Worm (Caenorhabditis elegans) whole organism, midembryonic: ENCODE data around the gene fbxb-48.

Experiments used
- T22C8.4 ChIP-seq: fragments of 200-800 bp; sonication (Bioruptor generic); IDR thresholded peaks from 2 replicates; pipeline ENCODE4 v1.3.6; 2022; ENCODE audit warnings: missing genetic modification characterization, missing compliant biosample characterization
- cog-1 ChIP-seq: sonication (generic microtip); optimal IDR thresholded peaks from 2 replicates; lab custom pipeline; 2016; ENCODE audit warnings: missing genetic modification characterization, missing compliant biosample characterization
- flt-1 ChIP-seq: fragments of 200-800 bp; sonication (Bioruptor generic); IDR thresholded peaks from 2 replicates; pipeline ENCODE4 v1.3.6; 2022; ENCODE audit warnings: missing genetic modification characterization, missing compliant biosample characterization
- klf-2 ChIP-seq: fragments of 200-800 bp; sonication (Bioruptor generic); conservative IDR thresholded peaks from 2 replicates; pipeline ENCODE4 v1.3.6; 2022; ENCODE audit warnings: missing genetic modification reagents, missing genetic modification characterization, missing compliant biosample characterization
- med-1 ChIP-seq: sonication (generic microtip); optimal IDR thresholded peaks from 2 replicates; lab custom pipeline; 2017; ENCODE audit warnings: missing genetic modification characterization, mild to moderate bottlenecking, missing compliant biosample characterization, antibody characterized with exemption, missing genetic modification reagents; ENCODE audit not compliant: insufficient read depth
- ref-1 ChIP-seq: fragments of 200-800 bp; sonication (Bioruptor generic); conservative IDR thresholded peaks from 2 replicates; pipeline ENCODE4 v1.3.6; 2022; ENCODE audit warnings: missing genetic modification reagents, missing genetic modification characterization, missing compliant biosample characterization
- tab-1 ChIP-seq: fragments of 200-800 bp; sonication (Bioruptor generic); IDR thresholded peaks from 2 replicates; pipeline ENCODE4 v1.3.6; 2022; ENCODE audit warnings: missing genetic modification characterization, missing compliant biosample characterization
- ztf-23 ChIP-seq: fragments of 200-800 bp; sonication (Bioruptor generic); IDR thresholded peaks from 2 replicates; pipeline ENCODE4 v1.3.6; 2022; ENCODE audit warnings: missing genetic modification reagents, missing genetic modification characterization, missing compliant biosample characterization
- ztf-29 ChIP-seq: fragments of 200-800 bp; sonication (Bioruptor generic); IDR thresholded peaks from 2 replicates; pipeline ENCODE4 v1.3.6; 2022; ENCODE audit warnings: missing genetic modification reagents, missing genetic modification characterization, missing compliant biosample characterization

fbxb-48 gene

ce11 chrII:1694530-1694929 is 24.5 kb downstream of the fbxb-48 start, which contains the start of gene fbxc-26:
fbxc-26 (minus strand) TSS chrII:1694630.
- TF ChIP-seq ztf-23 (GFP tag; lab: Robert Waterston, UW) (no peak), ref-1 (no peak), klf-2 (GFP tag; lab: Robert Waterston, UW) (no peak), med-1 (GFP tag; lab: Kevin White, UChicago) (no peak), T22C8.4 (GFP tag; lab: Robert Waterston, UW) (no peak), flt-1 (no peak), ztf-29 (GFP tag; lab: Robert Waterston, UW) (no peak), cog-1 (tag; lab: Kevin White, UChicago) (no peak), tab-1 (GFP tag; lab: Robert Waterston, UW) (no peak)

ce11 chrII:1692827-1693226 is 26.2 kb downstream of the fbxb-48 start, which contains the start of gene fbxc-21:
fbxc-21 (minus strand) TSS chrII:1692927.
- TF ChIP-seq med-1 (GFP tag; lab: Kevin White, UChicago), result no peak
- no peak for TF ChIP-seq T22C8.4 (GFP tag; lab: Robert Waterston, UW)
- TF ChIP-seq cog-1 (tag; lab: Kevin White, UChicago), result no peak
- TF ChIP-seq tab-1 (GFP tag; lab: Robert Waterston, UW), result no peak
- TF ChIP-seq ref-1, result no peak
- no peak for TF ChIP-seq flt-1

ce11 chrII:1691011-1691410 is 28.0 kb downstream of the fbxb-48 start, which contains the start of gene fbxc-22:
fbxc-22 (minus strand) TSS chrII:1691111.
- TF ChIP-seq ref-1 (no peak), ztf-29 (GFP tag; lab: Robert Waterston, UW) (no peak), T22C8.4 (GFP tag; lab: Robert Waterston, UW) (no peak), med-1 (GFP tag; lab: Kevin White, UChicago) (no peak), cog-1 (tag; lab: Kevin White, UChicago) (no peak), tab-1 (GFP tag; lab: Robert Waterston, UW) (no peak), ztf-23 (GFP tag; lab: Robert Waterston, UW) (no peak), flt-1 (no peak), klf-2 (GFP tag; lab: Robert Waterston, UW) (no peak)

ce11 chrII:1688813-1689212 is 30.2 kb downstream of the fbxb-48 start, which contains the start of the genes fbxb-18 and fbxb-19:
fbxb-18 (minus strand) TSS chrII:1688913.
fbxb-19 (minus strand) TSS chrII:1689181.
- TF ChIP-seq ztf-23 (GFP tag; lab: Robert Waterston, UW) (no peak), cog-1 (tag; lab: Kevin White, UChicago) (no peak), klf-2 (GFP tag; lab: Robert Waterston, UW) (no peak), ref-1 (no peak), T22C8.4 (GFP tag; lab: Robert Waterston, UW) (no peak), med-1 (GFP tag; lab: Kevin White, UChicago) (no peak), flt-1 (no peak), ztf-29 (GFP tag; lab: Robert Waterston, UW) (no peak), tab-1 (GFP tag; lab: Robert Waterston, UW) (no peak)

ce11 chrII:1683742-1684141 is 35.3 kb downstream of the fbxb-48 start, which contains the start of gene fbxb-25:
fbxb-25 (plus strand) TSS chrII:1684042.
- TF ChIP-seq tab-1 (GFP tag; lab: Robert Waterston, UW), result no peak
- TF ChIP-seq med-1 (GFP tag; lab: Kevin White, UChicago), result no peak
- no peak for TF ChIP-seq cog-1 (tag; lab: Kevin White, UChicago)
- TF ChIP-seq T22C8.4 (GFP tag; lab: Robert Waterston, UW), result no peak
- no peak for TF ChIP-seq ref-1
- no peak for TF ChIP-seq klf-2 (GFP tag; lab: Robert Waterston, UW)
- TF ChIP-seq flt-1, result no peak
- TF ChIP-seq ztf-23 (GFP tag; lab: Robert Waterston, UW), result no peak
- TF ChIP-seq ztf-29 (GFP tag; lab: Robert Waterston, UW), result no peak

- TF ChIP-seq ref-1, result no peak
- no peak for TF ChIP-seq ztf-29 (GFP tag; lab: Robert Waterston, UW)
- no peak for TF ChIP-seq cog-1 (tag; lab: Kevin White, UChicago)
- no peak for TF ChIP-seq T22C8.4 (GFP tag; lab: Robert Waterston, UW)
- TF ChIP-seq ztf-23 (GFP tag; lab: Robert Waterston, UW), result no peak
- no peak for TF ChIP-seq tab-1 (GFP tag; lab: Robert Waterston, UW)
- no peak for TF ChIP-seq flt-1
- no peak for TF ChIP-seq klf-2 (GFP tag; lab: Robert Waterston, UW)
- TF ChIP-seq med-1 (GFP tag; lab: Kevin White, UChicago), result no peak
Measured at ce11 chrII:1682218-1682617, 36.8 kb downstream of the fbxb-48 start, which contains the start of gene fbxb-26. fbxb-26 (plus strand) TSS chrII:1682518.

- TF ChIP-seq cog-1 (tag; lab: Kevin White, UChicago), result no peak
- TF ChIP-seq ztf-29 (GFP tag; lab: Robert Waterston, UW), result no peak
- TF ChIP-seq T22C8.4 (GFP tag; lab: Robert Waterston, UW), result no peak
- TF ChIP-seq klf-2 (GFP tag; lab: Robert Waterston, UW), result no peak
- no peak for TF ChIP-seq ztf-23 (GFP tag; lab: Robert Waterston, UW)
- TF ChIP-seq flt-1, result no peak
- TF ChIP-seq ref-1, result no peak
- no peak for TF ChIP-seq tab-1 (GFP tag; lab: Robert Waterston, UW)
- no peak for TF ChIP-seq med-1 (GFP tag; lab: Kevin White, UChicago)
Measured at ce11 chrII:1679081-1679480, 40.0 kb downstream of the fbxb-48 start, which contains the start of gene irld-36. irld-36 (plus strand) TSS chrII:1679381.

ce11 chrII:1676088-1676487 is 43.0 kb downstream of the fbxb-48 start, which contains the start of gene fbxb-17:
fbxb-17 (plus strand) TSS chrII:1676388.
- TF ChIP-seq T22C8.4 (GFP tag; lab: Robert Waterston, UW), result no peak
- TF ChIP-seq cog-1 (tag; lab: Kevin White, UChicago), result no peak
- no peak for TF ChIP-seq med-1 (GFP tag; lab: Kevin White, UChicago)
- TF ChIP-seq ref-1, result no peak
- TF ChIP-seq klf-2 (GFP tag; lab: Robert Waterston, UW), result no peak
- TF ChIP-seq flt-1, result no peak
- TF ChIP-seq tab-1 (GFP tag; lab: Robert Waterston, UW), result no peak
- TF ChIP-seq ztf-29 (GFP tag; lab: Robert Waterston, UW), result no peak
- TF ChIP-seq ztf-23 (GFP tag; lab: Robert Waterston, UW), result no peak

ce11 chrII:1672673-1673072 is 46.4 kb downstream of the fbxb-48 start:
- TF ChIP-seq klf-2 (GFP tag; lab: Robert Waterston, UW) (no peak), ztf-29 (GFP tag; lab: Robert Waterston, UW) (no peak), T22C8.4 (GFP tag; lab: Robert Waterston, UW) (no peak), ref-1 (no peak), cog-1 (tag; lab: Kevin White, UChicago) (no peak), med-1 (GFP tag; lab: Kevin White, UChicago) (no peak), flt-1 (no peak)
